Fruit fly (Drosophila melanogaster): ENCODE measurements around the gene CG2059.

CG2059 gene

dm6 chrX:7285995-7286985, at the start of gene CG2059:
TSS of gene CG2059 (plus strand) at chrX:7286358.
- TF ChIP-seq Dll (optimal IDR thresholded peaks at IDR 0.05) (no peak), EcR (GFP tag; optimal IDR thresholded peaks at IDR 0.05) (no peak), pan (optimal IDR thresholded peaks at IDR 0.05) (no peak), psq (optimal IDR thresholded peaks at IDR 0.05) (no peak), usp (GFP tag; optimal IDR thresholded peaks at IDR 0.05) (no peak), CG8478 (optimal IDR thresholded peaks at IDR 0.05) (no peak)

dm6 chrX:7241985-7242627, 44.1 kb upstream of the CG2059 start:
- no peak for TF ChIP-seq CG8478 (optimal IDR thresholded peaks at IDR 0.05)
- TF ChIP-seq Dll (optimal IDR thresholded peaks at IDR 0.05) = no peak
- no peak for TF ChIP-seq usp (GFP tag; optimal IDR thresholded peaks at IDR 0.05)
- no peak for TF ChIP-seq pan (optimal IDR thresholded peaks at IDR 0.05)
- TF ChIP-seq psq (optimal IDR thresholded peaks at IDR 0.05) = no peak
- TF ChIP-seq EcR (GFP tag; optimal IDR thresholded peaks at IDR 0.05) = no peak

dm6 chrX:7246070-7246469, 40.1 kb upstream of the CG2059 start:
- no peak for TF ChIP-seq usp (GFP tag; optimal IDR thresholded peaks at IDR 0.05)

DNA sequence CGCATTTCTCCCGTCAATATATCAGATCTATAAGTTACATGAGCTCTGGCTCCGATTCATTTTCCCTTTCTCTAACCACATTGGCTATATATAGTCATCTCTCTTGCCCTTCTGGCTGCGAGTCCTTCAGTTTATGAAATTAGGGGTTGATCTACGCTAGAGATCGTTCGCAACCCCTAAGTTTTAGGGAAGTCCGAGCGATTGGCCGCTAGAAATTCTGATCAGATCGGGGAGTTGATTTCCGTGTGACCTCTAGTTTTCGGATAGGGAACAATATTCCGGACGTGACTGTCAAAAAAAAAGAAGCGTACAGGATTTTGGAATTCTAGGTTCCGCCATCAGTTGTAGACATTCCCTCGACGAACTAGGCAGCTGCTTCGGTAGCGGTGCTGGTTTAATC, 33.7 kb upstream of the CG2059 start:
- TF ChIP-seq Dll (optimal IDR thresholded peaks at IDR 0.05) = no peak
- TF ChIP-seq usp (GFP tag; optimal IDR thresholded peaks at IDR 0.05) = no peak
- TF ChIP-seq pan (optimal IDR thresholded peaks at IDR 0.05) = no peak
- TF ChIP-seq psq (optimal IDR thresholded peaks at IDR 0.05) = no peak
- no peak for TF ChIP-seq EcR (GFP tag; optimal IDR thresholded peaks at IDR 0.05)
- TF ChIP-seq CG8478 (optimal IDR thresholded peaks at IDR 0.05) = no peak

- TF ChIP-seq CG8478 (optimal IDR thresholded peaks at IDR 0.05) (no peak), usp (GFP tag; optimal IDR thresholded peaks at IDR 0.05) (no peak), pan (optimal IDR thresholded peaks at IDR 0.05) (no peak), Dll (optimal IDR thresholded peaks at IDR 0.05) (no peak), psq (optimal IDR thresholded peaks at IDR 0.05) (no peak), EcR (GFP tag; optimal IDR thresholded peaks at IDR 0.05) (no peak)
Observed at dm6 chrX:7255153-7255552, 31.0 kb upstream of the CG2059 start.

dm6 chrX:7266604-7267003, 19.6 kb upstream of the CG2059 start, which contains the start of gene CG1958:
TSS of gene CG1958 (plus strand) at chrX:7266904.
- TF ChIP-seq CG8478 (optimal IDR thresholded peaks at IDR 0.05) (no peak), pan (optimal IDR thresholded peaks at IDR 0.05) (no peak), EcR (GFP tag; optimal IDR thresholded peaks at IDR 0.05) (no peak), Dll (optimal IDR thresholded peaks at IDR 0.05) (no peak), usp (GFP tag; optimal IDR thresholded peaks at IDR 0.05) (no peak), psq (optimal IDR thresholded peaks at IDR 0.05) (no peak)

dm6 chrX:7271376-7272015, 14.7 kb upstream of the CG2059 start:
- TF ChIP-seq usp (GFP tag; optimal IDR thresholded peaks at IDR 0.05) (no peak), pan (optimal IDR thresholded peaks at IDR 0.05) (peak; percentile 52)

DNA sequence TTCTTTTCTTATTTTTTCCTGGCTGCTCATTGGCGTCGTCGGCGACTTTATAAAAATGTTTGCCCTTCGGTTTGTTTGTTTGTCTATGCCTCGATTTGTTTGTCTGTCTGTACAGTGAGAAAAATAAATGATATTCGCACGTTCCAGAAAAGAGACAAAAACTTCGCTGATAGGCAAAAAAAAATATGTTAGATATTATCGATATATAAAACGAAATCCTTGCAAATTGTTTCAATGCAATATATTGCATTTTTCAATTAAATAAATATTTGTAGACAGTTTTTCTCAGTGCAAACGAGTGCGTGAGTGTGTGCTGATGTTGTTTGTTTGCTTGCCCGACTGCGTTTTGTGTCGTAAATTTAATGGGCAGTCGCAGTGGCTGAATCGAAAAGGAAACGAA, 9.1 kb upstream of the CG2059 start:
- no peak for TF ChIP-seq usp (GFP tag; optimal IDR thresholded peaks at IDR 0.05)

- TF ChIP-seq Dll (optimal IDR thresholded peaks at IDR 0.05) (no peak), pan (optimal IDR thresholded peaks at IDR 0.05) (no peak), usp (GFP tag; optimal IDR thresholded peaks at IDR 0.05) (no peak), psq (optimal IDR thresholded peaks at IDR 0.05) (no peak), EcR (GFP tag; optimal IDR thresholded peaks at IDR 0.05) (no peak), CG8478 (optimal IDR thresholded peaks at IDR 0.05) (no peak)
Observed at dm6 chrX:7284964-7285363, 1.2 kb upstream of the CG2059 start.

DNA sequence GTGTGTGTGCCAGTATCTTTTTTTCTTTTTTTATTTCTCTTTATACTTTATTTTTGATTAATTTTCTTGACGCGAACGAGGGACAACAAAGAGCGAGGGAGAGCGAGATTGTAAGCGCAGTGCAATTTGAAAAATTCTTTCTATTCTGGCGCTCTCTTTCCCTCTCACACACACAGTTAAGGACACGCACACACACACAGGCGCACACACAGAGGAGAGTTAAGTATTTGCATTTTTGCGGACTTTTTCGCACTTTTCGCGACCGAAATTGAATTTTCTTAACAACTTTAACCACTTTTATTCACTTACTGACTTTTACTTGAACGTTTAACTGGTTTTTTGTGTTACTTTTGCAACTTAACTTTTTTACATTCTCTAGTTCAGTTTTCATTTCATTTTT, 748 bp upstream of the CG2059 start:
- no peak for TF ChIP-seq EcR (GFP tag; optimal IDR thresholded peaks at IDR 0.05)
- TF ChIP-seq CG8478 (optimal IDR thresholded peaks at IDR 0.05) = no peak
- TF ChIP-seq psq (optimal IDR thresholded peaks at IDR 0.05) = no peak
- TF ChIP-seq Dll (optimal IDR thresholded peaks at IDR 0.05) = no peak
- no peak for TF ChIP-seq usp (GFP tag; optimal IDR thresholded peaks at IDR 0.05)
- TF ChIP-seq pan (optimal IDR thresholded peaks at IDR 0.05) = no peak

DNA sequence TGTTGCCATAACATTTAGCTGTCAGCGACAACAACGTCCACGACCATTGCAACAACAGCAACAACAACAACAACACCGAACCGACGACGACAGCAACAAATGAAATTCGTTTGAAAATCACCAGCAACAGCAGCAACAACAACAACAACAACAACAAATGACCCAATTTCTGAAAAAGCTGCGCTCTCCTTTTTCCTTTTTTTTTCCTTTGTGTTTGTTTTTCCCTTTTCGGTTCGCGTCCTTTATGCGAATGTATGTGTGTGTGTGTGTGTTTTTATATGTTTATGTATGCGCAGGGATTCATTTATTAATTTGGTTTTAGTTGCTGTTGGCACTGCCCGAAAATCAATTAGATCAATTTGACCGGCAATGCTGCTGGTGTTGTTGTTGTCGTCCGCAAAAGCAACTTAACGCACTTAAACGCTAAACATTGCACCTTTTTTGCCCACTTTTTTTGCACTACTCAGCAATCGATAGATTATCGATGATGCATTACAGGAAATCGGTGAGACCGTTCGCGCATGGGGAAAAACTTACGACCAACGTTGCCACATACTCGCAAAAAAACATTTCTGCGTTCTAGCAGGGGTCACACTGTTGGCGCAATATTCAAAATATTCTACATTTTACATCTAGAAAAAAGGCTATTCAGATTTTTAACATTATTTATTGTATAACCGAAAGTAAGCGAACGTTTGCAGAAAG, 4.8 kb downstream of the CG2059 start, which contains the start of gene unc-119:
Gene unc-119, minus strand, starts transcription at position 488 of the 705 bp plus-strand sequence.
- TF ChIP-seq psq (optimal IDR thresholded peaks at IDR 0.05) (no peak), Dll (optimal IDR thresholded peaks at IDR 0.05) (no peak), CG8478 (optimal IDR thresholded peaks at IDR 0.05) (no peak), EcR (GFP tag; optimal IDR thresholded peaks at IDR 0.05) (no peak), usp (GFP tag; optimal IDR thresholded peaks at IDR 0.05) (no peak)

Measured in whole organism.